Worm (Caenorhabditis elegans) whole organism, L3 larva: ENCODE measurements around the gene srz-15.

Experiments used
- R02D3.7 ChIP-seq: fragments of 150-350 bp; optimal IDR thresholded peaks from 2 replicates; lab custom pipeline; 2014; ENCODE audit warnings: missing biosample characterization, missing genetic modification characterization
- ZK546.5 ChIP-seq: sonication (generic microtip); optimal IDR thresholded peaks from 2 replicates; lab custom pipeline; 2017; ENCODE audit warnings: missing biosample characterization, missing genetic modification characterization
- aly-2 ChIP-seq: fragments of 150-350 bp; optimal IDR thresholded peaks from 2 replicates; lab custom pipeline; 2014; ENCODE audit warnings: missing biosample characterization, missing genetic modification characterization
- ceh-16 ChIP-seq: sonication (generic microtip); optimal IDR thresholded peaks from 2 replicates; lab custom pipeline; 2017; ENCODE audit warnings: missing biosample characterization, missing genetic modification characterization
- ceh-9 ChIP-seq: sonication (generic microtip); optimal IDR thresholded peaks from 2 replicates; lab custom pipeline; 2018; ENCODE audit warnings: missing biosample characterization, missing genetic modification characterization
- daf-12 ChIP-seq: fragments of 150-350 bp; optimal IDR thresholded peaks from 2 replicates; lab custom pipeline; 2014; ENCODE audit warnings: missing biosample characterization, missing genetic modification reagents, missing genetic modification characterization
- egl-27 ChIP-seq: sonication (generic microtip); optimal IDR thresholded peaks from 4 replicates; lab custom pipeline; 2017; ENCODE audit warnings: missing biosample characterization, missing genetic modification reagents, missing genetic modification characterization
- elt-1 ChIP-seq: fragments of 150-350 bp; optimal IDR thresholded peaks from 2 replicates; lab custom pipeline; 2014; ENCODE audit warnings: missing biosample characterization, missing genetic modification characterization
- elt-2 ChIP-seq: sonication (generic microtip); optimal IDR thresholded peaks from 2 replicates; lab custom pipeline; 2016; ENCODE audit warnings: missing genetic modification reagents, mild to moderate bottlenecking, missing genetic modification characterization, missing compliant biosample characterization
- eor-1 ChIP-seq, 2 experiments: fragments of 150-350 bp; optimal IDR thresholded peaks; 2 replicates each; lab custom pipeline; 2014 to 2018; ENCODE audit warnings: missing biosample characterization in 2 of 2, missing genetic modification characterization in 2 of 2
- fkh-10 ChIP-seq: sonication (generic microtip); optimal IDR thresholded peaks from 2 replicates; lab custom pipeline; 2017; ENCODE audit warnings: missing biosample characterization, missing genetic modification reagents, missing genetic modification characterization
- fkh-2 ChIP-seq: fragments of 150-350 bp; optimal IDR thresholded peaks from 2 replicates; lab custom pipeline; 2014; ENCODE audit warnings: missing biosample characterization, missing genetic modification reagents, missing genetic modification characterization
- jun-1 ChIP-seq: fragments of 150-350 bp; optimal IDR thresholded peaks from 2 replicates; lab custom pipeline; 2014; ENCODE audit warnings: missing biosample characterization, missing genetic modification reagents, missing genetic modification characterization
- lin-15B ChIP-seq: fragments of 150-350 bp; optimal IDR thresholded peaks from 2 replicates; lab custom pipeline; 2014; ENCODE audit warnings: missing biosample characterization, missing genetic modification characterization
- lin-39 ChIP-seq: fragments of 150-350 bp; optimal IDR thresholded peaks from 2 replicates; lab custom pipeline; 2018; ENCODE audit warnings: missing biosample characterization, missing genetic modification reagents, missing genetic modification characterization
- lsy-12 ChIP-seq: sonication (generic microtip); optimal IDR thresholded peaks from 2 replicates; lab custom pipeline; 2016; ENCODE audit warnings: mild to moderate bottlenecking, missing genetic modification characterization, missing compliant biosample characterization
- mdl-1 ChIP-seq: fragments of 150-350 bp; optimal IDR thresholded peaks from 2 replicates; lab custom pipeline; 2014; ENCODE audit warnings: missing biosample characterization, missing genetic modification characterization
- mml-1 ChIP-seq: fragments of 150-350 bp; sonication (generic microtip); optimal IDR thresholded peaks from 3 replicates; lab custom pipeline; 2014; ENCODE audit warnings: missing biosample characterization, missing genetic modification characterization
- nfya-1 ChIP-seq: sonication (generic microtip); optimal IDR thresholded peaks from 2 replicates; lab custom pipeline; 2017; ENCODE audit warnings: missing genetic modification characterization, mild to moderate bottlenecking, missing compliant biosample characterization, antibody characterized with exemption, moderate library complexity; ENCODE audit not compliant: insufficient read depth
- nhr-12 ChIP-seq: fragments of 150-350 bp; optimal IDR thresholded peaks from 2 replicates; lab custom pipeline; 2014; ENCODE audit warnings: missing biosample characterization, missing genetic modification characterization
- nhr-23 ChIP-seq: fragments of 150-350 bp; optimal IDR thresholded peaks from 2 replicates; lab custom pipeline; 2014; ENCODE audit warnings: missing biosample characterization, missing genetic modification reagents, missing genetic modification characterization
- nhr-25 ChIP-seq: sonication (generic microtip); optimal IDR thresholded peaks from 2 replicates; lab custom pipeline; 2017; ENCODE audit warnings: missing biosample characterization, missing genetic modification characterization
- nhr-43 ChIP-seq: sonication (generic microtip); optimal IDR thresholded peaks from 2 replicates; lab custom pipeline; 2016; ENCODE audit warnings: mild to moderate bottlenecking, missing genetic modification characterization, missing compliant biosample characterization; ENCODE audit not compliant: poor library complexity, severe bottlenecking
- nhr-67 ChIP-seq: fragments of 150-350 bp; optimal IDR thresholded peaks from 2 replicates; lab custom pipeline; 2014; ENCODE audit warnings: missing biosample characterization, missing genetic modification characterization
- pha-4 ChIP-seq: fragments of 150-350 bp; optimal IDR thresholded peaks from 2 replicates; lab custom pipeline; 2014; ENCODE audit warnings: missing biosample characterization, missing genetic modification reagents, missing genetic modification characterization
- pqm-1 ChIP-seq: fragments of 150-350 bp; optimal IDR thresholded peaks from 2 replicates; lab custom pipeline; 2017; ENCODE audit warnings: missing biosample characterization, missing genetic modification characterization, inconsistent platforms
- sea-2 ChIP-seq: fragments of 150-350 bp; sonication (generic microtip); optimal IDR thresholded peaks from 4 replicates; lab custom pipeline; 2014; ENCODE audit warnings: missing biosample characterization, missing genetic modification reagents, missing genetic modification characterization
- skn-1 ChIP-seq: fragments of 150-350 bp; optimal IDR thresholded peaks from 2 replicates; lab custom pipeline; 2014; ENCODE audit warnings: missing biosample characterization, missing genetic modification characterization
- snpc-4 ChIP-seq: fragments of 150-350 bp; optimal IDR thresholded peaks from 2 replicates; lab custom pipeline; 2014; ENCODE audit warnings: missing biosample characterization, missing genetic modification characterization
- unc-39 ChIP-seq: sonication (generic microtip); optimal IDR thresholded peaks from 4 replicates; lab custom pipeline; 2017; ENCODE audit warnings: missing biosample characterization, missing genetic modification characterization
- unc-62 ChIP-seq: fragments of 150-350 bp; sonication (generic microtip); optimal IDR thresholded peaks from 4 replicates; lab custom pipeline; 2014; ENCODE audit warnings: missing biosample characterization, missing genetic modification reagents, missing genetic modification characterization
- ztf-11 ChIP-seq: fragments of 150-350 bp; optimal IDR thresholded peaks from 2 replicates; lab custom pipeline; 2014; ENCODE audit warnings: missing biosample characterization, missing genetic modification characterization
- ztf-4 ChIP-seq: fragments of 150-350 bp; optimal IDR thresholded peaks from 2 replicates; lab custom pipeline; 2014; ENCODE audit warnings: missing biosample characterization, missing genetic modification characterization

The srz-15 gene

ce11 chrIV:12920553-12920952 lies 5.0 kb downstream of the srz-15 start:
- TF ChIP-seq ztf-11, result no peak
- TF ChIP-seq elt-2 (tag; lab: Kevin White, UChicago), result no peak
- TF ChIP-seq lin-15B (tag; lab: Kevin White, UChicago), result no peak
- TF ChIP-seq jun-1 (tag; lab: Kevin White, UChicago), result no peak
- no peak for TF ChIP-seq ZK546.5
- TF ChIP-seq ceh-9, result no peak
- no peak for TF ChIP-seq ceh-16 (tag; lab: Kevin White, UChicago)
- TF ChIP-seq pha-4 (tag; lab: Kevin White, UChicago), result no peak
- peak; percentile 52 for TF ChIP-seq pqm-1 (tag; lab: Kevin White, UChicago)
- no peak for TF ChIP-seq daf-12
- TF ChIP-seq lin-39 (tag; lab: Kevin White, UChicago), result no peak
- TF ChIP-seq R02D3.7, result no peak
- peak; percentile 33 for TF ChIP-seq skn-1 (tag; lab: Kevin White, UChicago)
- TF ChIP-seq aly-2 (tag; lab: Kevin White, UChicago), result no peak
- TF ChIP-seq unc-39, result no peak

- TF ChIP-seq elt-2 (tag; lab: Kevin White, UChicago) (peak; percentile 85), pqm-1 (tag; lab: Kevin White, UChicago) (peak; percentile 69), elt-1 (tag; lab: Kevin White, UChicago) (no peak)
Measured at ce11 chrIV:12921027-12921426, 5.4 kb downstream of the srz-15 start, which contains the start of gene C32H11.4. Gene C32H11.4, plus strand, starts transcription at chrIV:12921264.

ce11 chrIV:12924332-12924731 lies 8.8 kb downstream of the srz-15 start, which contains the start of gene srlf-4:
Gene srlf-4, minus strand, starts transcription at chrIV:12924432.
- no peak for TF ChIP-seq nhr-25
- no peak for TF ChIP-seq ztf-4 (tag; lab: Kevin White, UChicago)
- no peak for TF ChIP-seq egl-27 (tag; lab: Kevin White, UChicago)
- no peak for TF ChIP-seq nhr-12 (tag; lab: Kevin White, UChicago)
- no peak for TF ChIP-seq ceh-16 (tag; lab: Kevin White, UChicago)
- no peak for TF ChIP-seq jun-1 (tag; lab: Kevin White, UChicago)
- no peak for TF ChIP-seq R02D3.7
- no peak for TF ChIP-seq elt-2 (tag; lab: Kevin White, UChicago)
- no peak for TF ChIP-seq daf-12
- no peak for TF ChIP-seq lsy-12 (tag; lab: Kevin White, UChicago)
- TF ChIP-seq aly-2 (tag; lab: Kevin White, UChicago), result no peak
- no peak for TF ChIP-seq fkh-10
- no peak for TF ChIP-seq ceh-9
- no peak for TF ChIP-seq fkh-2 (tag; lab: Kevin White, UChicago)
- no peak for TF ChIP-seq elt-1 (tag; lab: Kevin White, UChicago)
- no peak for TF ChIP-seq nhr-67 (tag; lab: Kevin White, UChicago)
- TF ChIP-seq lin-39 (tag; lab: Kevin White, UChicago), result no peak
- no peak for TF ChIP-seq unc-62 (GFP tag; lab: Kevin White, UChicago)
- TF ChIP-seq mml-1 (tag; lab: Kevin White, UChicago), result no peak
- TF ChIP-seq nhr-23 (tag; lab: Kevin White, UChicago), result no peak

ce11 chrIV:12926639-12927038 lies 11.1 kb downstream of the srz-15 start, which contains the start of gene srlf-5:
Gene srlf-5, minus strand, starts transcription at chrIV:12926739.
- no peak for TF ChIP-seq elt-2 (tag; lab: Kevin White, UChicago)
- no peak for TF ChIP-seq mml-1 (tag; lab: Kevin White, UChicago)
- TF ChIP-seq nhr-12 (tag; lab: Kevin White, UChicago), result no peak
- TF ChIP-seq sea-2 (GFP tag; lab: Kevin White, UChicago), result no peak
- no peak for TF ChIP-seq lin-39 (tag; lab: Kevin White, UChicago)
- TF ChIP-seq mdl-1, result no peak
- no peak for TF ChIP-seq unc-39
- no peak for TF ChIP-seq ceh-9
- TF ChIP-seq aly-2 (tag; lab: Kevin White, UChicago), result no peak
- no peak for TF ChIP-seq fkh-2 (tag; lab: Kevin White, UChicago)
- no peak for TF ChIP-seq ztf-4 (tag; lab: Kevin White, UChicago)
- no peak for TF ChIP-seq nhr-43
- TF ChIP-seq eor-1 (tag; optimal IDR thresholded peaks at IDR 0.05; lab: Kevin White, UChicago), result no peak
- TF ChIP-seq snpc-4 (tag; lab: Kevin White, UChicago), result no peak

ce11 chrIV:12936221-12936776 lies 20.7 kb downstream of the srz-15 start, which contains the start of the genes cld-1 and dod-21:
Gene cld-1, minus strand, starts transcription at chrIV:12936271.
Gene dod-21, plus strand, starts transcription at chrIV:12936738.
- no peak for TF ChIP-seq ceh-9
- no peak for TF ChIP-seq skn-1 (tag; lab: Kevin White, UChicago)
- TF ChIP-seq elt-2 (tag; lab: Kevin White, UChicago), result peak; percentile 98
- peak; percentile 49 for TF ChIP-seq pqm-1 (tag; lab: Kevin White, UChicago)
- peak; percentile 8 for TF ChIP-seq nfya-1
- no peak for TF ChIP-seq unc-39
